Worm (Caenorhabditis elegans): ENCODE results near the gene nhr-117.

DNA sequence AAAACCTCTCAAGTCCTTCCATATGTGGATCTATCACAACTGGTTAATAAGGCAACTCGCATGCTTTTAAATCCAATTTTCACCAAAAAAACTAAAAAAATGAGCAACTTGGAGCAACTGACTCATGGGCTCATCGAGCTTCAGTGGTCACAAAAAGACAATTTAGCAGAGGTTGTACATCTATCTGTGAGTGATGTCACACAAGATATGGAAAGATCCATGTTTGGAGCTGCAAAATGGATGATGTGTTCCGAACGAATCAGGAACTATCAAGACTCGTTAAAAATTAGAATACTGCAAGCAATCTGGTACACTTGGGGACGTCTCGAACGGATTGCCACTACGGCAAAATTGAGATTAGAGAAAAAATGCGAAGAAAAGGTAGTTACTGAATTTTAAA, 9.8 kb downstream of the nhr-117 start:
- TF ChIP-seq ama-1 (optimal IDR thresholded peaks at IDR 0.05) (no peak), unc-86 (tag; optimal IDR thresholded peaks at IDR 0.05) (no peak), elt-4 (tag; optimal IDR thresholded peaks at IDR 0.05) (no peak), tbx-2 (tag; optimal IDR thresholded peaks at IDR 0.05) (no peak), ahr-1 (tag; optimal IDR thresholded peaks at IDR 0.05) (no peak), fkh-10 (GFP tag; optimal IDR thresholded peaks at IDR 0.05) (no peak), odd-2 (tag; optimal IDR thresholded peaks at IDR 0.05) (no peak), ztf-16 (tag; optimal IDR thresholded peaks at IDR 0.05) (no peak), sox-4 (tag; optimal IDR thresholded peaks at IDR 0.05) (no peak), lim-6 (tag; optimal IDR thresholded peaks at IDR 0.05) (no peak), gmeb-2 (tag; optimal IDR thresholded peaks at IDR 0.05) (no peak), nfya-1 (tag; optimal IDR thresholded peaks at IDR 0.05) (no peak)

Measured in whole organism, late embryonic.